Worm (Caenorhabditis elegans) whole organism, L3 larva: ENCODE results near the gene nhr-19.

ENCODE experiments used
- aly-2 ChIP-seq: fragments of 150-350 bp; optimal IDR thresholded peaks from 2 replicates; lab custom pipeline; 2014; ENCODE audit warnings: missing biosample characterization, missing genetic modification characterization
- ceh-16 ChIP-seq: sonication (generic microtip); optimal IDR thresholded peaks from 2 replicates; lab custom pipeline; 2017; ENCODE audit warnings: missing biosample characterization, missing genetic modification characterization
- ceh-28 ChIP-seq: fragments of 150-350 bp; optimal IDR thresholded peaks from 2 replicates; lab custom pipeline; 2014; ENCODE audit warnings: missing biosample characterization, missing genetic modification reagents, missing genetic modification characterization
- ceh-82 ChIP-seq: fragments of 150-350 bp; optimal IDR thresholded peaks from 2 replicates; lab custom pipeline; 2014; ENCODE audit warnings: missing biosample characterization, missing genetic modification characterization
- ceh-9 ChIP-seq: sonication (generic microtip); optimal IDR thresholded peaks from 2 replicates; lab custom pipeline; 2018; ENCODE audit warnings: missing biosample characterization, missing genetic modification characterization
- elt-1 ChIP-seq: fragments of 150-350 bp; optimal IDR thresholded peaks from 2 replicates; lab custom pipeline; 2014; ENCODE audit warnings: missing biosample characterization, missing genetic modification characterization
- elt-2 ChIP-seq: sonication (generic microtip); optimal IDR thresholded peaks from 2 replicates; lab custom pipeline; 2016; ENCODE audit warnings: missing genetic modification reagents, mild to moderate bottlenecking, missing genetic modification characterization, missing compliant biosample characterization
- elt-3 ChIP-seq, 3 experiments: fragments of 150-350 bp in 1 of 3; sonication (generic microtip) in 2 of 3; optimal IDR thresholded peaks; 2 replicates in 2 of 3; 4 replicates in 1 of 3; lab custom pipeline; 2014 to 2017; ENCODE audit warnings: missing biosample characterization in 3 of 3, missing genetic modification characterization in 3 of 3
- eor-1 ChIP-seq, 2 experiments: fragments of 150-350 bp; optimal IDR thresholded peaks; 2 replicates each; lab custom pipeline; 2014 to 2018; ENCODE audit warnings: missing biosample characterization in 2 of 2, missing genetic modification characterization in 2 of 2
- fos-1 ChIP-seq: fragments of 150-350 bp; optimal IDR thresholded peaks from 2 replicates; lab custom pipeline; 2014; ENCODE audit warnings: missing biosample characterization, missing genetic modification characterization
- jun-1 ChIP-seq: fragments of 150-350 bp; optimal IDR thresholded peaks from 2 replicates; lab custom pipeline; 2014; ENCODE audit warnings: missing biosample characterization, missing genetic modification reagents, missing genetic modification characterization
- lin-15B ChIP-seq: fragments of 150-350 bp; optimal IDR thresholded peaks from 2 replicates; lab custom pipeline; 2014; ENCODE audit warnings: missing biosample characterization, missing genetic modification characterization
- lin-39 ChIP-seq: fragments of 150-350 bp; optimal IDR thresholded peaks from 2 replicates; lab custom pipeline; 2018; ENCODE audit warnings: missing biosample characterization, missing genetic modification reagents, missing genetic modification characterization
- lsy-12 ChIP-seq: sonication (generic microtip); optimal IDR thresholded peaks from 2 replicates; lab custom pipeline; 2016; ENCODE audit warnings: mild to moderate bottlenecking, missing genetic modification characterization, missing compliant biosample characterization
- mdl-1 ChIP-seq: fragments of 150-350 bp; optimal IDR thresholded peaks from 2 replicates; lab custom pipeline; 2014; ENCODE audit warnings: missing biosample characterization, missing genetic modification characterization
- mml-1 ChIP-seq: fragments of 150-350 bp; sonication (generic microtip); optimal IDR thresholded peaks from 3 replicates; lab custom pipeline; 2014; ENCODE audit warnings: missing biosample characterization, missing genetic modification characterization
- nfya-1 ChIP-seq: sonication (generic microtip); optimal IDR thresholded peaks from 2 replicates; lab custom pipeline; 2017; ENCODE audit warnings: missing genetic modification characterization, mild to moderate bottlenecking, missing compliant biosample characterization, antibody characterized with exemption, moderate library complexity; ENCODE audit not compliant: insufficient read depth
- nhr-11 ChIP-seq: fragments of 150-350 bp; optimal IDR thresholded peaks from 2 replicates; lab custom pipeline; 2014; ENCODE audit warnings: missing biosample characterization, missing genetic modification characterization
- nhr-12 ChIP-seq: fragments of 150-350 bp; optimal IDR thresholded peaks from 2 replicates; lab custom pipeline; 2014; ENCODE audit warnings: missing biosample characterization, missing genetic modification characterization
- nhr-23 ChIP-seq: fragments of 150-350 bp; optimal IDR thresholded peaks from 2 replicates; lab custom pipeline; 2014; ENCODE audit warnings: missing biosample characterization, missing genetic modification reagents, missing genetic modification characterization
- nhr-237 ChIP-seq: fragments of 150-350 bp; optimal IDR thresholded peaks from 2 replicates; lab custom pipeline; 2014; ENCODE audit warnings: missing biosample characterization, missing genetic modification characterization
- nhr-25 ChIP-seq: sonication (generic microtip); optimal IDR thresholded peaks from 2 replicates; lab custom pipeline; 2017; ENCODE audit warnings: missing biosample characterization, missing genetic modification characterization
- nhr-28 ChIP-seq: fragments of 150-350 bp; optimal IDR thresholded peaks from 2 replicates; lab custom pipeline; 2014; ENCODE audit warnings: missing biosample characterization, missing genetic modification characterization
- nhr-43 ChIP-seq: sonication (generic microtip); optimal IDR thresholded peaks from 2 replicates; lab custom pipeline; 2016; ENCODE audit warnings: mild to moderate bottlenecking, missing genetic modification characterization, missing compliant biosample characterization; ENCODE audit not compliant: poor library complexity, severe bottlenecking
- nhr-77 ChIP-seq: fragments of 150-350 bp; optimal IDR thresholded peaks from 2 replicates; lab custom pipeline; 2014; ENCODE audit warnings: missing biosample characterization, missing genetic modification characterization
- pha-4 ChIP-seq: fragments of 150-350 bp; optimal IDR thresholded peaks from 2 replicates; lab custom pipeline; 2014; ENCODE audit warnings: missing biosample characterization, missing genetic modification reagents, missing genetic modification characterization
- pqm-1 ChIP-seq: fragments of 150-350 bp; optimal IDR thresholded peaks from 2 replicates; lab custom pipeline; 2017; ENCODE audit warnings: missing biosample characterization, missing genetic modification characterization, inconsistent platforms
- snpc-4 ChIP-seq: fragments of 150-350 bp; optimal IDR thresholded peaks from 2 replicates; lab custom pipeline; 2014; ENCODE audit warnings: missing biosample characterization, missing genetic modification characterization
- tbx-2 ChIP-seq: sonication (generic microtip); optimal IDR thresholded peaks from 2 replicates; lab custom pipeline; 2016; ENCODE audit warnings: mild to moderate bottlenecking, missing genetic modification characterization, missing compliant biosample characterization
- unc-39 ChIP-seq: sonication (generic microtip); optimal IDR thresholded peaks from 4 replicates; lab custom pipeline; 2017; ENCODE audit warnings: missing biosample characterization, missing genetic modification characterization
- ztf-11 ChIP-seq: fragments of 150-350 bp; optimal IDR thresholded peaks from 2 replicates; lab custom pipeline; 2014; ENCODE audit warnings: missing biosample characterization, missing genetic modification characterization
- ztf-4 ChIP-seq: fragments of 150-350 bp; optimal IDR thresholded peaks from 2 replicates; lab custom pipeline; 2014; ENCODE audit warnings: missing biosample characterization, missing genetic modification characterization

Gene nhr-19

ce11 chrII:9577630-9578029 is 27.7 kb downstream of the nhr-19 start:
- TF ChIP-seq mdl-1 (tag; lab: Kevin White, UChicago) (no peak), unc-39 (tag; lab: Kevin White, UChicago) (no peak), nfya-1 (no peak), nhr-28 (tag; lab: Kevin White, UChicago) (no peak), ztf-11 (tag; lab: Kevin White, UChicago) (no peak), lsy-12 (tag; lab: Kevin White, UChicago) (no peak), ztf-4 (tag; lab: Kevin White, UChicago) (no peak), lin-15B (tag; lab: Kevin White, UChicago) (no peak), pha-4 (tag; lab: Kevin White, UChicago) (peak; percentile 2)

ce11 chrII:9576707-9577106 is 28.6 kb downstream of the nhr-19 start:
- TF ChIP-seq lin-39 (tag; lab: Kevin White, UChicago) (peak; percentile 64), ceh-82 (no peak), nhr-237 (tag; lab: Kevin White, UChicago) (no peak)
- TF ChIP-seq, all 47 proteins: peak for 1

ce11 chrII:9575670-9576069 is 29.7 kb downstream of the nhr-19 start, which contains the start of gene exc-7:
Gene exc-7, plus strand, starts transcription at chrII:9575970.
- TF ChIP-seq nhr-25 (tag; lab: Kevin White, UChicago) = no peak
- no peak for TF ChIP-seq elt-3 (tag; optimal IDR thresholded peaks at IDR 0.05; lab: Kevin White, UChicago)
- no peak for TF ChIP-seq jun-1 (tag; lab: Kevin White, UChicago)
- no peak for TF ChIP-seq eor-1 (tag; optimal IDR thresholded peaks at IDR 0.05; lab: Kevin White, UChicago)
- no peak for TF ChIP-seq lin-15B (tag; lab: Kevin White, UChicago)
- TF ChIP-seq ceh-9 = no peak
- no peak for TF ChIP-seq nhr-11 (tag; lab: Kevin White, UChicago)
- TF ChIP-seq tbx-2 (tag; lab: Kevin White, UChicago) = no peak
- no peak for TF ChIP-seq snpc-4
- TF ChIP-seq mdl-1 (tag; lab: Kevin White, UChicago) = no peak
- no peak for TF ChIP-seq unc-39 (tag; lab: Kevin White, UChicago)
- no peak for TF ChIP-seq nhr-28 (tag; lab: Kevin White, UChicago)
- TF ChIP-seq ceh-28 = no peak
- TF ChIP-seq mml-1 = no peak
- no peak for TF ChIP-seq elt-2 (tag; lab: Kevin White, UChicago)
- no peak for TF ChIP-seq elt-1 (tag; lab: Kevin White, UChicago)
- no peak for TF ChIP-seq pha-4 (tag; lab: Kevin White, UChicago)

DNA sequence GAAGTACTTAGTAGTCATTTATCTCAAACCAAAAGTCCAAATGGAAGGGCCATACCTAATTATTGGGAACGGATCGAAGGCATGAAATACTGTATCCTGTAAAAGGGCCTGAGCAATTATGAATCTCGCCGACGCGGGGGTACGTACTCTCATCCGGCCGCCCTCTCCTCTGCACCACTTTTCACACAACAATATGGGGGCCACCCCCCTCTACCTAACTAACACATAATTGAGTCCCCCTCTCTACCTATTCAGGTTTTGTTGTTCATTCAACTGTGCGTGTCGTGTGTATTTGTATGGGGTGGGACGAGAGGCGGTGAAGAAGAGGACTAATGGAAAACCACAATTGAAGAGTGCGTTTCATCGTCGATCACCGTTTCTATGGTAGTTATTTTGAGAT is 30.9 kb downstream of the nhr-19 start:
- no peak for TF ChIP-seq nhr-25 (tag; lab: Kevin White, UChicago)
- no peak for TF ChIP-seq ceh-28
- TF ChIP-seq ceh-82 = no peak
- no peak for TF ChIP-seq nhr-11 (tag; lab: Kevin White, UChicago)
- TF ChIP-seq elt-2 (tag; lab: Kevin White, UChicago) = no peak
- TF ChIP-seq ceh-16 (tag; lab: Kevin White, UChicago) = no peak
- no peak for TF ChIP-seq nhr-12 (tag; lab: Kevin White, UChicago)
- TF ChIP-seq nhr-28 (tag; lab: Kevin White, UChicago) = no peak
- no peak for TF ChIP-seq elt-3 (tag; optimal IDR thresholded peaks at IDR 0.05; lab: Kevin White, UChicago)
- TF ChIP-seq pqm-1 (tag; lab: Kevin White, UChicago) = no peak
- no peak for TF ChIP-seq aly-2 (tag; lab: Kevin White, UChicago)
- TF ChIP-seq lin-39 (tag; lab: Kevin White, UChicago) = no peak
- no peak for TF ChIP-seq fos-1
- no peak for TF ChIP-seq nhr-43 (tag; lab: Kevin White, UChicago)
- no peak for TF ChIP-seq eor-1 (tag; optimal IDR thresholded peaks at IDR 0.05; lab: Kevin White, UChicago)
- no peak for TF ChIP-seq mml-1
- TF ChIP-seq nhr-237 (tag; lab: Kevin White, UChicago) = no peak
- TF ChIP-seq elt-1 (tag; lab: Kevin White, UChicago) = no peak
- TF ChIP-seq nhr-77 (tag; lab: Kevin White, UChicago) = no peak

DNA sequence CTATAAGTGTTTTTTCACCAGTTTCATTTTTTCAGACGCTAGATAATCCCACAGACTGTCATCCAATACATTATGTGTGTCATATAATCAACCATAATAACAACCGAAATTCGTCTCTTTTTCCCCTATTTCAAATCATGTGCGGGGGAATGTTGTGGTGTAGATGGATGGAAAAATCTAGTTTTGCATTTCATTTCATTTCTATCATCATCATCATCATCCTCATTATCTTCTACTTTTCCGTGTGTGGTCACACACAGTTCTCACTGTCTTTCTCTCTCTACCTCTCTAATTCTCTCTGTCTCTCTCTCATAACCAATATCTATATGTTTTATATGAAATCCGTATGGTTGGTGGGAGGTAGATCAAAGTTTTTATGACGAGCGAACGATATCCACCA is 31.9 kb downstream of the nhr-19 start:
- TF ChIP-seq nhr-23 (tag; lab: Kevin White, UChicago) (peak; percentile 54), ztf-4 (tag; lab: Kevin White, UChicago) (no peak), mdl-1 (tag; lab: Kevin White, UChicago) (no peak)
- TF ChIP-seq, all 47 proteins: peak for 1
